Worm (Caenorhabditis elegans) whole organism, L3 larva: Measurements from ENCODE around the gene glb-29.

Experiments used
- ZK546.5 ChIP-seq: sonication (generic microtip); optimal IDR thresholded peaks from 2 replicates; lab custom pipeline; 2017; ENCODE audit warnings: missing biosample characterization, missing genetic modification characterization
- aly-2 ChIP-seq: fragments of 150-350 bp; optimal IDR thresholded peaks from 2 replicates; lab custom pipeline; 2014; ENCODE audit warnings: missing biosample characterization, missing genetic modification characterization
- ama-1 ChIP-seq: fragments of 150-350 bp; optimal IDR thresholded peaks from 2 replicates; lab custom pipeline; 2018
- ceh-16 ChIP-seq: sonication (generic microtip); optimal IDR thresholded peaks from 2 replicates; lab custom pipeline; 2017; ENCODE audit warnings: missing biosample characterization, missing genetic modification characterization
- ceh-28 ChIP-seq: fragments of 150-350 bp; optimal IDR thresholded peaks from 2 replicates; lab custom pipeline; 2014; ENCODE audit warnings: missing biosample characterization, missing genetic modification reagents, missing genetic modification characterization
- ceh-82 ChIP-seq: fragments of 150-350 bp; optimal IDR thresholded peaks from 2 replicates; lab custom pipeline; 2014; ENCODE audit warnings: missing biosample characterization, missing genetic modification characterization
- daf-12 ChIP-seq: fragments of 150-350 bp; optimal IDR thresholded peaks from 2 replicates; lab custom pipeline; 2014; ENCODE audit warnings: missing biosample characterization, missing genetic modification reagents, missing genetic modification characterization
- egl-5 ChIP-seq: fragments of 150-350 bp; optimal IDR thresholded peaks from 2 replicates; lab custom pipeline; 2017; ENCODE audit warnings: missing biosample characterization, missing genetic modification reagents, missing genetic modification characterization, inconsistent platforms
- elt-1 ChIP-seq: fragments of 150-350 bp; optimal IDR thresholded peaks from 2 replicates; lab custom pipeline; 2014; ENCODE audit warnings: missing biosample characterization, missing genetic modification characterization
- elt-2 ChIP-seq: sonication (generic microtip); optimal IDR thresholded peaks from 2 replicates; lab custom pipeline; 2016; ENCODE audit warnings: missing genetic modification reagents, mild to moderate bottlenecking, missing genetic modification characterization, missing compliant biosample characterization
- elt-3 ChIP-seq, 3 experiments: fragments of 150-350 bp in 1 of 3; sonication (generic microtip) in 2 of 3; optimal IDR thresholded peaks; 2 replicates in 2 of 3; 4 replicates in 1 of 3; lab custom pipeline; 2014 to 2017; ENCODE audit warnings: missing biosample characterization in 3 of 3, missing genetic modification characterization in 3 of 3
- eor-1 ChIP-seq, 2 experiments: fragments of 150-350 bp; optimal IDR thresholded peaks; 2 replicates each; lab custom pipeline; 2014 to 2018; ENCODE audit warnings: missing biosample characterization in 2 of 2, missing genetic modification characterization in 2 of 2
- fos-1 ChIP-seq: fragments of 150-350 bp; optimal IDR thresholded peaks from 2 replicates; lab custom pipeline; 2014; ENCODE audit warnings: missing biosample characterization, missing genetic modification characterization
- hmg-11 ChIP-seq: sonication (generic microtip); optimal IDR thresholded peaks from 2 replicates; lab custom pipeline; 2016; ENCODE audit warnings: missing genetic modification characterization, missing compliant biosample characterization
- lin-15B ChIP-seq: fragments of 150-350 bp; optimal IDR thresholded peaks from 2 replicates; lab custom pipeline; 2014; ENCODE audit warnings: missing biosample characterization, missing genetic modification characterization
- lin-39 ChIP-seq: fragments of 150-350 bp; optimal IDR thresholded peaks from 2 replicates; lab custom pipeline; 2018; ENCODE audit warnings: missing biosample characterization, missing genetic modification reagents, missing genetic modification characterization
- lsy-12 ChIP-seq: sonication (generic microtip); optimal IDR thresholded peaks from 2 replicates; lab custom pipeline; 2016; ENCODE audit warnings: mild to moderate bottlenecking, missing genetic modification characterization, missing compliant biosample characterization
- mml-1 ChIP-seq: fragments of 150-350 bp; sonication (generic microtip); optimal IDR thresholded peaks from 3 replicates; lab custom pipeline; 2014; ENCODE audit warnings: missing biosample characterization, missing genetic modification characterization
- nfya-1 ChIP-seq: sonication (generic microtip); optimal IDR thresholded peaks from 2 replicates; lab custom pipeline; 2017; ENCODE audit warnings: missing genetic modification characterization, mild to moderate bottlenecking, missing compliant biosample characterization, antibody characterized with exemption, moderate library complexity; ENCODE audit not compliant: insufficient read depth
- nhr-11 ChIP-seq: fragments of 150-350 bp; optimal IDR thresholded peaks from 2 replicates; lab custom pipeline; 2014; ENCODE audit warnings: missing biosample characterization, missing genetic modification characterization
- nhr-25 ChIP-seq: sonication (generic microtip); optimal IDR thresholded peaks from 2 replicates; lab custom pipeline; 2017; ENCODE audit warnings: missing biosample characterization, missing genetic modification characterization
- nhr-28 ChIP-seq: fragments of 150-350 bp; optimal IDR thresholded peaks from 2 replicates; lab custom pipeline; 2014; ENCODE audit warnings: missing biosample characterization, missing genetic modification characterization
- nhr-43 ChIP-seq: sonication (generic microtip); optimal IDR thresholded peaks from 2 replicates; lab custom pipeline; 2016; ENCODE audit warnings: mild to moderate bottlenecking, missing genetic modification characterization, missing compliant biosample characterization; ENCODE audit not compliant: poor library complexity, severe bottlenecking
- nhr-77 ChIP-seq: fragments of 150-350 bp; optimal IDR thresholded peaks from 2 replicates; lab custom pipeline; 2014; ENCODE audit warnings: missing biosample characterization, missing genetic modification characterization
- pha-4 ChIP-seq: fragments of 150-350 bp; optimal IDR thresholded peaks from 2 replicates; lab custom pipeline; 2014; ENCODE audit warnings: missing biosample characterization, missing genetic modification reagents, missing genetic modification characterization
- pqm-1 ChIP-seq: fragments of 150-350 bp; optimal IDR thresholded peaks from 2 replicates; lab custom pipeline; 2017; ENCODE audit warnings: missing biosample characterization, missing genetic modification characterization, inconsistent platforms
- skn-1 ChIP-seq: fragments of 150-350 bp; optimal IDR thresholded peaks from 2 replicates; lab custom pipeline; 2014; ENCODE audit warnings: missing biosample characterization, missing genetic modification characterization
- snpc-4 ChIP-seq: fragments of 150-350 bp; optimal IDR thresholded peaks from 2 replicates; lab custom pipeline; 2014; ENCODE audit warnings: missing biosample characterization, missing genetic modification characterization
- unc-39 ChIP-seq: sonication (generic microtip); optimal IDR thresholded peaks from 4 replicates; lab custom pipeline; 2017; ENCODE audit warnings: missing biosample characterization, missing genetic modification characterization
- unc-62 ChIP-seq: fragments of 150-350 bp; sonication (generic microtip); optimal IDR thresholded peaks from 4 replicates; lab custom pipeline; 2014; ENCODE audit warnings: missing biosample characterization, missing genetic modification reagents, missing genetic modification characterization
- zag-1 ChIP-seq: fragments of 150-350 bp; optimal IDR thresholded peaks from 2 replicates; lab custom pipeline; 2014; ENCODE audit warnings: missing biosample characterization, missing genetic modification characterization

Gene glb-29

DNA sequence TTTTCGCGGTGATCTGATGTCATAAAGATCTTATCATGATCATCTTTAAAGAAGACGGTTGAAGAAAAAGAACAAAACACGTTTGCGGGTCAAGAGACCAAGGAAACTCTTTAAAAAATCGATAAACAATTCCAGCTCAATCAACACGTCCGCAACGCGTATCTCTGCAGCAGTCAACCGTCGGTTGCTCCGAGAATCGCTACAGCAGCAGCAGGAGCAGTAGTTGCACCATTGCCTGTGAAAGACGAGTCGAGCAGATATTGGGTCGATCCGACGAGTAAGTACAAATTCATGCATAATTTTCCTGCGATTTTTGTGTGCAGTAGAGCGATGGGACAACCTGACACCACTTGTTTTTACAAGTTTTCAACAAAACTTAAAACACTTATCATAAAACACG, 45.7 kb downstream of the glb-29 start:
- TF ChIP-seq nhr-11 (tag; lab: Kevin White, UChicago): no peak
- peak; percentile 78 for TF ChIP-seq ama-1 (lab: Kevin White, UChicago)
- peak; percentile 32 for TF ChIP-seq nhr-43 (tag; lab: Kevin White, UChicago)
- TF ChIP-seq nfya-1 (tag; lab: Kevin White, UChicago): peak; percentile 6
- TF ChIP-seq ceh-82 (tag; lab: Kevin White, UChicago): no peak

DNA sequence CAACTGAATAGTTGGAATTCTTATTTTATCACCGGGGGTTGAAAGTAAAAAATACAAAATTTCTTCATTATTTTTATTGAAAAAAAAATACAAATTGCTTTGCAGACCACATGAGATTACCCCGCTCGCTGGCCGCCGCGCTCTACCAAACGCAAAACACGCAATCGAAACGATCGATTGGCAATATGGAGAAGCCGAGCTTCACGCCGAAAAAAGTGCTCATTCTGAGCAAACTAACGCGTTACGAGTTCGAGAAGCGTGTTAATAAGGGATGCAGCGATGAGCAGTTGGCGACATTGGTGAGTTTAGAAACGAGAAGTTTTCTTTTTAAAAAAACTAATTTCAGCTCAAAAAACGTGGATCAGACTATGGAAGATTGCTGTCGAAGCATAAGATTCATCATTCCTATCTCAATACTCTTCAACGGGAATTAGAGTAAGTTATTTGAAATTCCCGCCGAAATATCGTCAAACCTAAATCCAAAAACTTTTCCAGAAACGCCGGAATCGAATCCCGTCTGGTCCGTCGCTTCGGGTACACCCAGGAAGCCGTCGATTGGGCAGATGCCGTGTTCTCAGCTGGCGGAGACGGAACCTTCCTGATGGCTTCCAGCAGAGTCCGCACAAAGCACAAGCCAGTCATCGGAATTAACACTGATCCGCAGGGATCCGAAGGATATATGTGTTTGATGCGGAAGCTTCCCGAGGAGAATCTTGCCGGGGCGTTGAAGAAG, 46.7 kb downstream of the glb-29 start:
- no peak for TF ChIP-seq ceh-82 (tag; lab: Kevin White, UChicago)
- TF ChIP-seq aly-2 (tag; lab: Kevin White, UChicago): no peak
- TF ChIP-seq daf-12 (tag; lab: Kevin White, UChicago): no peak
- TF ChIP-seq ama-1 (lab: Kevin White, UChicago): peak; percentile 67
- TF ChIP-seq ceh-28 (tag; lab: Kevin White, UChicago): no peak
- TF ChIP-seq nhr-43 (tag; lab: Kevin White, UChicago): peak; percentile 58
- TF ChIP-seq lsy-12 (tag; lab: Kevin White, UChicago): peak; percentile 36
- no peak for TF ChIP-seq ceh-16 (tag; lab: Kevin White, UChicago)

DNA sequence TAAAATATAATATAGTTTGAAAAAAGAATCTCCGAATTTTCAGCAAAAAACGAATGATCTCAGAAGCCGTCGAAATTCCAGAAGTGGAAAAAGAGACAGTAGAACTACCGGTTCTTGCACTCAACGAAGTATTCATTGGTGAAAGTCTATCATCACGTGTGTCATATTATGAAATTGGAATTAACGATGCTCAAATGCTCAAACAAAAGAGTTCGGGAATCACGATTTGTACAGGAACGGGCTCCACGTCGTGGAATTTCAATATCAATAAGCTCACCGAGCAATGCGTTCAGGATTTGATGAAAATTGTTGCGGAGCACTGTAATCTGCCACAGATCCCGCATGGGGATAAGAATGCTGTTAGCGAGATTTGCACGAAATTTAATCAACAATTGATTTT, 49.4 kb downstream of the glb-29 start:
- TF ChIP-seq elt-3 (tag; optimal IDR thresholded peaks at IDR 0.05; lab: Kevin White, UChicago): no peak
- no peak for TF ChIP-seq lin-15B (tag; lab: Kevin White, UChicago)
- no peak for TF ChIP-seq nhr-28 (tag; lab: Kevin White, UChicago)
- TF ChIP-seq aly-2 (tag; lab: Kevin White, UChicago): no peak
- peak; percentile 33 for TF ChIP-seq nhr-43 (tag; lab: Kevin White, UChicago)
- peak; percentile 83 for TF ChIP-seq ama-1 (lab: Kevin White, UChicago)
- TF ChIP-seq lsy-12 (tag; lab: Kevin White, UChicago): peak; percentile 35

DNA sequence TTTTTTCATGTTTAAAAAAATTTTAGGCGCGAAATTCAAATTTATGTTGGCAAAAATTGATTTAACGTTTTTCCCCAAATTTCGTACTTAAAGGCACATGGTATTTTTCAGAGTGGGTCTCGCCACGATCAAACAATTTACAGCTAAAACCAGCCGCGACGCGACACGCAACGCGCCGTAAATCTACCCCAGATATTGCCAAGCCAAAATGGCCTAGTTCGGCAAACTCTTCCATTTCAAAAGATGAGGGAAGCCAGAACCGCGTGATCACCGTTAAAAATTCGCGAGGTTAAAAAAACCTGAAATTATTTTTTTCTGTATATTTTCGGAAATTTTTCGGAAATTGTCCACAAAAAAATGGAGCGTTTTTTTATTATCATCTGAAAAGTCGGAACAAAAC, 51.0 kb downstream of the glb-29 start:
- TF ChIP-seq unc-39 (tag; lab: Kevin White, UChicago): no peak
- peak; percentile 65 for TF ChIP-seq ama-1 (lab: Kevin White, UChicago)
- no peak for TF ChIP-seq eor-1 (tag; optimal IDR thresholded peaks at IDR 0.05; lab: Kevin White, UChicago)
- TF ChIP-seq lsy-12 (tag; lab: Kevin White, UChicago): peak; percentile 51
- TF ChIP-seq elt-2 (tag; lab: Kevin White, UChicago): no peak
- TF ChIP-seq nhr-77: no peak
- no peak for TF ChIP-seq egl-5
- TF ChIP-seq nhr-11 (tag; lab: Kevin White, UChicago): no peak
- peak; percentile 74 for TF ChIP-seq nhr-43 (tag; lab: Kevin White, UChicago)
- TF ChIP-seq snpc-4 (tag; lab: Kevin White, UChicago): no peak

DNA sequence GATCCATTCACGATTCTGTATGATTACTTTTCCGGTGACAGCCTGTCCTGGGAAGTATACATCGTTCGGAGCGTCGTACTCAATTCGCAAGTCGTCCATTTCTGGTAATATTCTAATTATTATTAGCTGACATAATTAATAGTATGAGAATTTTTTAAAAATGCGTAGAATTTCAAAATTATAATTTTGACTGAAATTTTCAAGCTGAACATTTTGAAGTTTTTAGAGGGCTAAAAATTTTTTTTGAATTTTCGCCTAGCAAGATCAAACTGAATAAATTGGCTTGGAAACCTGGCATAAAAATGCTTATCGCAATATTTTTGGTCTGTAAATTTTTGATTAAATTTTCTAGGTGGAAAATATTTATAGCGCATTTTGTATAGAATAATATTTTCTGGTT, 53.6 kb downstream of the glb-29 start, which contains the start of gene arrd-7:
Gene arrd-7, minus strand, starts transcription at position 101 of the 400 bp plus-strand sequence.
- TF ChIP-seq nhr-25 (tag; lab: Kevin White, UChicago): no peak

DNA sequence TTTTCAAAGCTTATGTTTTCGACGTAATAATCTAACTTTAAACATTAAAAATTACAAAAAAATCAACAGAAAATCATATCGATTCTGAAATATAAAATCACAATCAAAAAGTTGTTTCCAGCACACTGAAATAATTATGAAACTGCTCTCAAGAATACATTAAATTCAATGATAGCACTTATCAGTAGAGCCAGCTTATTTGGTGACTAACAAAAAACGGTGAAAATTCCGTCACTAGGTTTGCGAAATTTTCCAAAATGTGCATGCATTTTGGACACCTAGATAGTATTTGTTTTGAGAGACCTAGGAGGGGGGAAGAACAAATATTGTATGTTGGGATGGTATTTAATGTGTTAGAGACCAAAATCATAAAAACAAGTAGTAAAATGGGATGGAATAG, 54.2 kb downstream of the glb-29 start:
- TF ChIP-seq unc-62 (GFP tag; lab: Kevin White, UChicago) (no peak), pha-4 (tag; lab: Kevin White, UChicago) (peak; percentile 0), mml-1 (no peak), fos-1 (tag; lab: Kevin White, UChicago) (no peak), egl-5 (no peak), hmg-11 (tag; lab: Kevin White, UChicago) (no peak), elt-2 (tag; lab: Kevin White, UChicago) (peak; percentile 72), ZK546.5 (tag; lab: Kevin White, UChicago) (no peak), zag-1 (tag; lab: Kevin White, UChicago) (no peak), elt-1 (tag; lab: Kevin White, UChicago) (no peak), lin-39 (tag; lab: Kevin White, UChicago) (no peak), aly-2 (tag; lab: Kevin White, UChicago) (no peak), skn-1 (no peak), nhr-25 (tag; lab: Kevin White, UChicago) (no peak), pqm-1 (tag; lab: Kevin White, UChicago) (peak; percentile 34)
